Worm (Caenorhabditis elegans): ENCODE data around the gene nhr-173.

- TF ChIP-seq lsy-2 (tag; optimal IDR thresholded peaks at IDR 0.05) (no peak), fkh-10 (GFP tag; optimal IDR thresholded peaks at IDR 0.05) (peak; percentile 40), tbx-2 (tag; optimal IDR thresholded peaks at IDR 0.05) (no peak), aly-2 (tag; optimal IDR thresholded peaks at IDR 0.05) (no peak), lin-35 (GFP tag; optimal IDR thresholded peaks at IDR 0.05) (no peak)
Observed at ce11 chrX:6689985-6690384, 34.7 kb downstream of the nhr-173 start, which contains the start of gene F38B6.6.
